Worm (Caenorhabditis elegans) whole organism, young adult: ENCODE results near the gene pigq-1.

Experiments used
- B0261.1 ChIP-seq: sonication (generic microtip); optimal IDR thresholded peaks from 2 replicates; lab custom pipeline; 2016; ENCODE audit warnings: mild to moderate bottlenecking, missing genetic modification characterization, moderate library complexity, missing compliant biosample characterization
- C17E4.6 ChIP-seq: fragments of 200-800 bp; sonication (Bioruptor generic); IDR thresholded peaks from 2 replicates; pipeline ENCODE4 v1.3.6; 2022; ENCODE audit warnings: missing genetic modification reagents, missing genetic modification characterization, missing compliant biosample characterization
- F10E7.11 ChIP-seq: sonication (generic microtip); optimal IDR thresholded peaks from 2 replicates; lab custom pipeline; 2017; ENCODE audit warnings: mild to moderate bottlenecking, missing genetic modification characterization, moderate library complexity, missing compliant biosample characterization
- F23B12.7 ChIP-seq: sonication (generic microtip); optimal IDR thresholded peaks from 2 replicates; lab custom pipeline; 2017; ENCODE audit warnings: missing genetic modification characterization, mild to moderate bottlenecking, missing compliant biosample characterization, antibody characterized with exemption, moderate library complexity; ENCODE audit not compliant: insufficient read depth
- F33H1.4 ChIP-seq: fragments of 200-800 bp; sonication (Bioruptor generic); IDR thresholded peaks from 2 replicates; pipeline ENCODE4 v1.3.6; 2022; ENCODE audit warnings: missing genetic modification reagents, missing genetic modification characterization, missing compliant biosample characterization
- F52B5.7 ChIP-seq: sonication (generic microtip); optimal IDR thresholded peaks from 2 replicates; lab custom pipeline; 2016; ENCODE audit warnings: mild to moderate bottlenecking, missing genetic modification characterization, missing compliant biosample characterization
- K12H6.12 ChIP-seq: fragments of 200-800 bp; sonication (Bioruptor generic); optimal IDR thresholded peaks from 2 replicates; lab custom pipeline; 2018; ENCODE audit warnings: mild to moderate bottlenecking, missing genetic modification characterization, missing compliant biosample characterization
- Y53G8AR.9 ChIP-seq: fragments of 200-800 bp; sonication (Bioruptor generic); conservative IDR thresholded peaks from 2 replicates; pipeline ENCODE4 v1.3.6; 2022; ENCODE audit warnings: missing genetic modification reagents, missing genetic modification characterization, missing compliant biosample characterization
- Y67H2A.10 ChIP-seq: fragments of 200-800 bp; sonication (Bioruptor generic); conservative IDR thresholded peaks from 2 replicates; pipeline ENCODE4 v1.3.6; 2022; ENCODE audit warnings: missing genetic modification reagents, missing genetic modification characterization, missing compliant biosample characterization
- Y79H2A.3 ChIP-seq: fragments of 200-800 bp; sonication (Bioruptor generic); conservative IDR thresholded peaks from 2 replicates; pipeline ENCODE4 v1.3.6; 2022; ENCODE audit warnings: missing genetic modification reagents, missing genetic modification characterization, missing compliant biosample characterization
- Y95B8A.8 ChIP-seq: fragments of 200-800 bp; sonication (Bioruptor generic); IDR thresholded peaks from 2 replicates; pipeline ENCODE4 v1.3.6; 2022; ENCODE audit warnings: missing genetic modification reagents, missing genetic modification characterization, missing compliant biosample characterization
- ZK185.1 ChIP-seq: sonication (generic microtip); optimal IDR thresholded peaks from 2 replicates; lab custom pipeline; 2016; ENCODE audit warnings: mild to moderate bottlenecking, missing genetic modification characterization, missing compliant biosample characterization; ENCODE audit not compliant: poor library complexity, severe bottlenecking
- akir-1 ChIP-seq: fragments of 200-800 bp; sonication (Bioruptor generic); optimal IDR thresholded peaks from 2 replicates; lab custom pipeline; 2018; ENCODE audit warnings: mild to moderate bottlenecking, missing genetic modification characterization, moderate library complexity, missing compliant biosample characterization
- atf-7 ChIP-seq: sonication (generic microtip); optimal IDR thresholded peaks from 2 replicates; lab custom pipeline; 2017; ENCODE audit warnings: mild to moderate bottlenecking, missing genetic modification characterization, missing compliant biosample characterization
- athp-1 ChIP-seq: sonication (generic microtip); optimal IDR thresholded peaks from 2 replicates; lab custom pipeline; 2017; ENCODE audit warnings: mild to moderate bottlenecking, missing genetic modification characterization, missing compliant biosample characterization
- cebp-1 ChIP-seq, 2 experiments: fragments of 200-800 bp in 1 of 2; sonication (Bioruptor generic) in 1 of 2; sonication (generic microtip) in 1 of 2; IDR thresholded peaks in 1 of 2; optimal IDR thresholded peaks in 1 of 2; 2 replicates each; pipeline versions ENCODE4 v1.3.6 to Lab custom; 2017 to 2022; ENCODE audit warnings: missing compliant biosample characterization in 2 of 2, missing genetic modification characterization in 2 of 2, mild to moderate bottlenecking in 1 of 2, missing genetic modification reagents in 1 of 2, moderate library complexity in 1 of 2
- cebp-2 ChIP-seq: fragments of 200-800 bp; sonication (Bioruptor generic); IDR thresholded peaks from 2 replicates; pipeline ENCODE4 v1.3.6; 2022; ENCODE audit warnings: missing genetic modification characterization, missing compliant biosample characterization
- ceh-100 ChIP-seq: fragments of 200-800 bp; sonication (Bioruptor generic); IDR thresholded peaks from 2 replicates; pipeline ENCODE4 v1.3.6; 2022; ENCODE audit warnings: missing genetic modification reagents, missing genetic modification characterization, missing compliant biosample characterization
- ceh-79 ChIP-seq: sonication (generic microtip); optimal IDR thresholded peaks from 2 replicates; lab custom pipeline; 2017; ENCODE audit warnings: mild to moderate bottlenecking, missing genetic modification characterization, missing compliant biosample characterization
- ceh-91 ChIP-seq: fragments of 200-800 bp; sonication (Bioruptor generic); IDR thresholded peaks from 2 replicates; pipeline ENCODE4 v1.3.6; 2022; ENCODE audit warnings: missing genetic modification reagents, missing genetic modification characterization, missing compliant biosample characterization
- dpl-1 ChIP-seq: fragments of 150-350 bp; optimal IDR thresholded peaks from 2 replicates; lab custom pipeline; 2014; ENCODE audit warnings: missing biosample characterization, missing genetic modification reagents, missing genetic modification characterization
- egl-44 ChIP-seq: fragments of 200-800 bp; sonication (Bioruptor generic); IDR thresholded peaks from 2 replicates; pipeline ENCODE4 v1.3.6; 2022; ENCODE audit warnings: missing genetic modification reagents, missing genetic modification characterization, missing compliant biosample characterization
- ekl-4 ChIP-seq: fragments of 200-800 bp; sonication (Bioruptor generic); IDR thresholded peaks from 2 replicates; pipeline ENCODE4 v1.3.6; 2022; ENCODE audit warnings: missing genetic modification reagents, missing genetic modification characterization, missing compliant biosample characterization
- ets-4 ChIP-seq: fragments of 200-800 bp; sonication (Bioruptor generic); optimal IDR thresholded peaks from 2 replicates; lab custom pipeline; 2018; ENCODE audit warnings: mild to moderate bottlenecking, missing genetic modification characterization, missing compliant biosample characterization
- gei-17 ChIP-seq: fragments of 200-800 bp; sonication (Bioruptor generic); optimal IDR thresholded peaks from 2 replicates; lab custom pipeline; 2018; ENCODE audit warnings: mild to moderate bottlenecking, missing genetic modification characterization, missing compliant biosample characterization
- hlh-12 ChIP-seq: sonication (generic microtip); optimal IDR thresholded peaks from 2 replicates; lab custom pipeline; 2016; ENCODE audit warnings: missing genetic modification characterization, missing compliant biosample characterization
- hmg-1.2 ChIP-seq: fragments of 200-800 bp; sonication (Bioruptor generic); IDR thresholded peaks from 2 replicates; pipeline ENCODE4 v1.3.6; 2022; ENCODE audit warnings: missing genetic modification reagents, missing genetic modification characterization, missing compliant biosample characterization
- lin-26 ChIP-seq: fragments of 200-800 bp; sonication (Bioruptor generic); IDR thresholded peaks from 2 replicates; pipeline ENCODE4 v1.3.6; 2022; ENCODE audit warnings: missing genetic modification reagents, missing genetic modification characterization, missing compliant biosample characterization
- lin-40 ChIP-seq: sonication (generic microtip); optimal IDR thresholded peaks from 2 replicates; lab custom pipeline; 2016; ENCODE audit warnings: missing genetic modification characterization, mild to moderate bottlenecking, missing compliant biosample characterization, missing genotype, missing genetic modification reagents
- lir-1 ChIP-seq: fragments of 200-800 bp; sonication (Bioruptor generic); conservative IDR thresholded peaks from 2 replicates; pipeline ENCODE4 v1.3.6; 2022; ENCODE audit warnings: missing genetic modification reagents, missing genetic modification characterization, missing compliant biosample characterization
- madf-3 ChIP-seq: fragments of 200-800 bp; sonication (Bioruptor generic); IDR thresholded peaks from 2 replicates; pipeline ENCODE4 v1.3.6; 2022; ENCODE audit warnings: missing genetic modification reagents, missing genetic modification characterization, missing compliant biosample characterization
- madf-6 ChIP-seq: fragments of 200-800 bp; sonication (Bioruptor generic); IDR thresholded peaks from 2 replicates; pipeline ENCODE4 v1.3.6; 2022; ENCODE audit warnings: missing genetic modification reagents, missing genetic modification characterization, missing compliant biosample characterization
- mes-4 ChIP-seq: sonication (generic microtip); optimal IDR thresholded peaks from 2 replicates; lab custom pipeline; 2016; ENCODE audit warnings: missing genotype, missing genetic modification characterization, missing compliant biosample characterization
- mxl-1 ChIP-seq: sonication (generic microtip); optimal IDR thresholded peaks from 2 replicates; lab custom pipeline; 2016; ENCODE audit warnings: missing genetic modification characterization, missing compliant biosample characterization
- nfyb-1 ChIP-seq: fragments of 200-800 bp; sonication (Bioruptor generic); IDR thresholded peaks from 2 replicates; pipeline ENCODE4 v1.3.6; 2022; ENCODE audit warnings: missing genetic modification reagents, missing genetic modification characterization, missing compliant biosample characterization
- nhr-179 ChIP-seq: sonication (generic microtip); optimal IDR thresholded peaks from 2 replicates; lab custom pipeline; 2016; ENCODE audit warnings: mild to moderate bottlenecking, missing genetic modification characterization, missing compliant biosample characterization
- nhr-80 ChIP-seq: sonication (generic microtip); optimal IDR thresholded peaks from 2 replicates; lab custom pipeline; 2016; ENCODE audit warnings: missing genetic modification characterization, missing compliant biosample characterization
- pbrm-1 ChIP-seq: fragments of 200-800 bp; sonication (Bioruptor generic); IDR thresholded peaks from 2 replicates; pipeline ENCODE4 v1.3.6; 2022; ENCODE audit warnings: missing genetic modification reagents, missing genetic modification characterization, missing compliant biosample characterization
- rec-8 ChIP-seq, 2 experiments: sonication (generic microtip); optimal IDR thresholded peaks; 2 replicates each; lab custom pipeline; 2016; ENCODE audit warnings: mild to moderate bottlenecking in 2 of 2, missing genetic modification characterization in 2 of 2, missing genetic modification reagents in 2 of 2, missing genotype in 2 of 2, missing biosample characterization in 1 of 2, missing compliant biosample characterization in 1 of 2, moderate library complexity in 1 of 2
- repo-1 ChIP-seq: sonication (generic microtip); optimal IDR thresholded peaks from 2 replicates; lab custom pipeline; 2017; ENCODE audit warnings: mild to moderate bottlenecking, missing genetic modification characterization, missing compliant biosample characterization
- snpc-1.3 ChIP-seq: sonication (generic microtip); optimal IDR thresholded peaks from 2 replicates; lab custom pipeline; 2017; ENCODE audit warnings: missing genetic modification characterization, mild to moderate bottlenecking, missing compliant biosample characterization, antibody characterized with exemption, moderate library complexity, missing genotype, missing genetic modification reagents; ENCODE audit not compliant: insufficient read depth
- snpc-4 ChIP-seq, 5 experiments: fragments of 150-350 bp in 1 of 5; sonication (generic microtip) in 4 of 5; optimal IDR thresholded peaks; 2 replicates each; lab custom pipeline; 2014 to 2018; ENCODE audit warnings: missing genetic modification characterization in 5 of 5, missing biosample characterization in 3 of 5, antibody characterized with exemption in 2 of 5, mild to moderate bottlenecking in 2 of 5, missing compliant biosample characterization in 2 of 5, missing genotype in 2 of 5, moderate library complexity in 2 of 5, missing genetic modification reagents in 1 of 5
- somi-1 ChIP-seq: fragments of 200-800 bp; sonication (Bioruptor generic); optimal IDR thresholded peaks from 2 replicates; lab custom pipeline; 2018; ENCODE audit warnings: mild to moderate bottlenecking, missing genetic modification characterization, missing compliant biosample characterization
- tbp1 ChIP-seq: fragments of 200-800 bp; sonication (Bioruptor generic); optimal IDR thresholded peaks from 2 replicates; lab custom pipeline; 2018; ENCODE audit warnings: mild to moderate bottlenecking, missing genetic modification characterization, missing compliant biosample characterization
- ztf-22 ChIP-seq: fragments of 200-800 bp; sonication (Bioruptor generic); optimal IDR thresholded peaks from 2 replicates; lab custom pipeline; 2018; ENCODE audit warnings: mild to moderate bottlenecking, missing genetic modification characterization, moderate library complexity, missing compliant biosample characterization

pigq-1 gene

DNA sequence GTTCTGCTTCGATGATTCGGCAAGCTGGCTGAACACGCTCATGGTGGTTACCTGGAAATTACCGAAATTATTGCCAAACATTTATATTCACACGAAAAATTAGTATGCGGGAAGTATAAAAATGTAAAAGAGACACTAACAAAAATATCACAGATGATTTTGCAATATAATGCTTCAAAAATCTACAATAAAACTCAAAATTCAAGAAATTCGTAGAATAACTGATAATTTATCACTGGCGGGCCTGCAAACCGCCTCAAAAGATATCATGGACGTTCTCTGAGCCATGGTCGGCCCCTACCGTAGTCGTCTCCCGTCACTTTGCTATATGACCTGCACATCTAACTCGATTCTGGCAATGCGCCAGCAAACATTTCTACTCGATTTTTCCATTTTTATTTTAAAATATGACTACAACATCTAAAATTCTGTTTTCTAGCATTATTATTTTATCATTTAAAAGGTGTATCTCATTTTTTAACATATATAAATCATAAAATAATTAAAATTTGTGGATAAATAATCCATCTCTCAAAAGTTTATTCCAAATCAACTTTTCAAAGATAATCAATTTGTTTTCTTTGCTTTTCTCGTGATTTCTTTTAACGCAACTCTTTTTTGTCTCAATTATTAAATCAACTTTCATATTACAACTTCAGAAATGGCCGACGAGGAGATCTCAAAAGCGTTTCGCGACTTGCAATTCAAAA lies 2.6 kb upstream of the pigq-1 start, which contains the start of the genes F01G4.6 and pfd-1 (continued):
- TF ChIP-seq mxl-1 (tag; lab: Kevin White, UChicago) (no peak), ZK185.1 (tag; lab: Kevin White, UChicago) (peak; percentile 85), cebp-1 (GFP tag; IDR thresholded peaks at IDR 0.05; lab: Robert Waterston, UW) (no peak), cebp-1 (tag; optimal IDR thresholded peaks at IDR 0.05; lab: Kevin White, UChicago) (peak; percentile 82), somi-1 (GFP tag; lab: Kevin White, UChicago) (peak; percentile 1), ets-4 (GFP tag; lab: Kevin White, UChicago) (no peak), madf-6 (GFP tag; lab: Robert Waterston, UW) (peak; percentile 85), ceh-79 (no peak), Y79H2A.3 (GFP tag; lab: Robert Waterston, UW) (no peak), egl-44 (GFP tag; lab: Robert Waterston, UW) (no peak), rec-8 (tag; optimal IDR thresholded peaks at IDR 0.05; lab: Kevin White, UChicago) (no peak), Y67H2A.10 (GFP tag; lab: Robert Waterston, UW) (peak; percentile 41; the same call in 1 of the 2 replicates), tbp1 (GFP tag; lab: Kevin White, UChicago) (peak; percentile 69), B0261.1 (tag; lab: Kevin White, UChicago) (no peak), hmg-1.2 (GFP tag; lab: Robert Waterston, UW) (peak; percentile 65; the same call in 1 of the 2 replicates), C17E4.6 (GFP tag; lab: Robert Waterston, UW) (no peak; the same call in 1 of the 2 replicates), lin-26 (no peak), madf-3 (GFP tag; lab: Robert Waterston, UW) (peak; percentile 74; the same call in 1 of the 2 replicates), lir-1 (GFP tag; lab: Robert Waterston, UW) (peak; percentile 54), F23B12.7 (tag; lab: Kevin White, UChicago) (peak; percentile 73), cebp-2 (GFP tag; lab: Robert Waterston, UW) (no peak), hlh-12 (tag; lab: Kevin White, UChicago) (no peak), snpc-1.3 (tag; lab: Kevin White, UChicago) (peak; percentile 22), ceh-91 (GFP tag; lab: Robert Waterston, UW) (0 out of 2 replicates have a peak, but pooled peaks have one; percentile 27), snpc-4 (GFP tag; optimal IDR thresholded peaks at IDR 0.05; lab: Kevin White, UChicago) (peak; percentile 18), snpc-4 (tag; optimal IDR thresholded peaks at IDR 0.05; lab: Kevin White, UChicago) (peak; percentile 39 to 68 (median 58)), F33H1.4 (GFP tag; lab: Robert Waterston, UW) (peak; percentile 94), Y53G8AR.9 (GFP tag; lab: Robert Waterston, UW) (peak; percentile 85), mes-4 (tag; lab: Kevin White, UChicago) (no peak), gei-17 (peak; percentile 53), atf-7 (tag; lab: Kevin White, UChicago) (peak; percentile 50), nhr-80 (tag; lab: Kevin White, UChicago) (peak; percentile 30), K12H6.12 (tag; lab: Kevin White, UChicago) (peak; percentile 68), F10E7.11 (tag; lab: Kevin White, UChicago) (no peak), pbrm-1 (peak; percentile 79), nhr-179 (tag; lab: Kevin White, UChicago) (no peak), nfyb-1 (GFP tag; lab: Robert Waterston, UW) (peak; percentile 95), ceh-100 (GFP tag; lab: Robert Waterston, UW) (peak; percentile 73), ekl-4 (GFP tag; lab: Robert Waterston, UW) (peak; percentile 85), lin-40 (tag; lab: Kevin White, UChicago) (peak; percentile 85), ztf-22 (no peak), akir-1 (GFP tag; lab: Kevin White, UChicago) (no peak), Y95B8A.8 (0 out of 2 replicates have a peak, but pooled peaks have one; percentile 49), athp-1 (no peak), repo-1 (tag; lab: Kevin White, UChicago) (peak; percentile 37), F52B5.7 (tag; lab: Kevin White, UChicago) (no peak), dpl-1 (GFP tag; lab: Kevin White, UChicago) (peak; percentile 43)
